Worm (Caenorhabditis elegans): Measurements from ENCODE around the gene cpna-3.

- TF ChIP-seq unc-62 (GFP tag; optimal IDR thresholded peaks at IDR 0.05) (no peak), zip-8 (tag; optimal IDR thresholded peaks at IDR 0.05) (no peak), blmp-1 (tag; optimal IDR thresholded peaks at IDR 0.05) (no peak), snpc-4 (tag; optimal IDR thresholded peaks at IDR 0.05) (no peak), flh-1 (GFP tag; optimal IDR thresholded peaks at IDR 0.05) (no peak), ztf-11 (tag; optimal IDR thresholded peaks at IDR 0.05) (no peak), nhr-237 (tag; optimal IDR thresholded peaks at IDR 0.05) (no peak)
These were observed 17.3 kb upstream of the cpna-3 start for ce11 chrIV:9079330-9079729.

Data from whole organism, mixed stage, embryonic.